Fruit fly (Drosophila melanogaster): Measurements from ENCODE around the gene Pp1-87B.

Gene Pp1-87B

DNA sequence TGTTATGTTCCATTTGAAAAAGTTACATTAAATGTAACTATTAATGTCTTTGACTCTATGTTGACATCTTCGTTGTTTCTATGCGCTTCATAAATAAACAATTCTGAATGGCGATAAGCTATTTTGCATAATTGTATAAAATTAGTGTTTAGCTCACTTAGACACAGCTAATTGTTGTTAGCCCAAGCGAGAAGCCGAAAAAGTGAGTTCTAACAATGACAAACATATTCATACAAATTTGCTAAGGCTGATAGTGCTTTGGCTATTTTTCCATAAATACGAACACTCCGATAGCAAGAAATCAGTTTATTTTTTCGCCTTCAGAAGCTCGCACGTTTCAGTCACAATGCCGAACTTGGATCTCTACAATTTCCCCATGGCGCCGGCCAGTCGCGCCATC lies 47.5 kb downstream of the Pp1-87B start, which contains the start of gene GstD7:
Gene GstD7 (plus strand): TSS at position 301 of the 400 bp plus-strand sequence.
- TF ChIP-seq ey (GFP tag; optimal IDR thresholded peaks at IDR 0.05) (no peak), br (GFP tag; optimal IDR thresholded peaks at IDR 0.05) (no peak), OdsH (GFP tag; optimal IDR thresholded peaks at IDR 0.05) (no peak), brk (GFP tag; optimal IDR thresholded peaks at IDR 0.05) (no peak), Hr83 (GFP tag; optimal IDR thresholded peaks at IDR 0.05; ENCODE audit: poor library complexity, severe bottlenecking) (no peak), CrebA (GFP tag; optimal IDR thresholded peaks at IDR 0.05; ENCODE audit: borderline replicate concordance) (no peak), dmrt93B (GFP tag; optimal IDR thresholded peaks at IDR 0.05) (no peak), Dif (GFP tag; optimal IDR thresholded peaks at IDR 0.05; ENCODE audit: partially characterized antibody) (no peak), rgr (GFP tag; optimal IDR thresholded peaks at IDR 0.05) (no peak), Myc (optimal IDR thresholded peaks at IDR 0.05) (no peak), fru (GFP tag; optimal IDR thresholded peaks at IDR 0.05) (no peak), lola (GFP tag; optimal IDR thresholded peaks at IDR 0.05) (no peak), CG32264 (GFP tag; optimal IDR thresholded peaks at IDR 0.05) (no peak), woc (GFP tag; optimal IDR thresholded peaks at IDR 0.05) (no peak), sv (GFP tag; optimal IDR thresholded peaks at IDR 0.05) (no peak)

DNA sequence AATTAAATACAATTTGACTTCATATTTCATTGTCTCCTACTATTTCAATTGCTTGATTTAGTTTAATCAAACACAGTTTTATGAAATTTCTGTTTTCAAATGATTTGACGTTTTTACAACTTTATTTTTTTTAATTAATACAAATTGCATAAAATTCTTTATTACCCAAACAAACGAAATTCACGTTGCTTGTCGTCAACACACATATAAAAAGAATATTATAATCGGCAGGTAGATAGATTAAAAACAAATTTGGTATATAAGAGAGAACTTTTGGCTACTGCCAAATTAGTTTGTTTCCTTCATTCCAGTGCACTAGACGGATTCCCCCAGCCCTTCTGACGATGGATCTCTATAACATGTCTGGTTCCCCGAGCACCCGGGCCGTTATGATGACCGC lies 48.9 kb downstream of the Pp1-87B start, which contains the start of gene GstD6:
Gene GstD6 (plus strand): TSS at position 301 of the 400 bp plus-strand sequence.
- TF ChIP-seq Dfd (GFP tag; optimal IDR thresholded peaks at IDR 0.05) (no peak), Rel (GFP tag; optimal IDR thresholded peaks at IDR 0.05) (no peak), Rel (tag; optimal IDR thresholded peaks at IDR 0.05) (no peak), jim (GFP tag; optimal IDR thresholded peaks at IDR 0.05) (no peak), brk (GFP tag; optimal IDR thresholded peaks at IDR 0.05) (no peak), Vsx2 (GFP tag; optimal IDR thresholded peaks at IDR 0.05; ENCODE audit: partially characterized antibody) (no peak), OdsH (GFP tag; optimal IDR thresholded peaks at IDR 0.05) (no peak), foxo (GFP tag; optimal IDR thresholded peaks at IDR 0.05) (no peak), sv (GFP tag; optimal IDR thresholded peaks at IDR 0.05) (no peak), Dif (GFP tag; optimal IDR thresholded peaks at IDR 0.05; ENCODE audit: partially characterized antibody) (no peak), Sp1 (GFP tag; optimal IDR thresholded peaks at IDR 0.05) (no peak), Hnf4 (GFP tag; optimal IDR thresholded peaks at IDR 0.05) (no peak), pan (optimal IDR thresholded peaks at IDR 0.05) (no peak), Jra (GFP tag; optimal IDR thresholded peaks at IDR 0.05) (no peak), HLH106 (tag; optimal IDR thresholded peaks at IDR 0.05) (no peak)

DNA sequence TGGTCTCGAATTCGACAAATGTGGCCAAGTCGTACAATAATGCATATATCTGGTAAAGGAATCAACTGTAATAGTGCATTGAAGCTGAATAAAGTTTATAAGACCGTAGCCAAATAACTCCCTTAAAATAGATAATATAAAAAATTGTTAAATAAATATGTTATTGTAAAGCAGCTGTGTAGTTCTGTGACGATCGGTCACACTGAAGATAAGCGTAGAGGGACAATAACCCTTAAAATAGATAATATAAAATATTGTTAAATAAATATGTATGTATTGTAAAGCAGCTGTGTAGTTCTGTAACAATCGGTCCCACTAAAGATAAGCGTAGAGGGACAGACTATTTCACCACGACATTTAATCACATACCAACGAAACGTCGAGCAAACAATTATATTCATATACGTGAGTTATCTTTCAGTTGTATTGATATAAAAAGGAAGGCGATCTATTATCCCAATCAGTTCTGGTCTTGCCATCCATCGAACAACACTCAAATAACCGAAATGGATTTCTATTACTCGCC lies 50.4 kb downstream of the Pp1-87B start, which contains the start of gene GstD5:
Gene GstD5 (plus strand): TSS at position 476 of the 526 bp plus-strand sequence.
- TF ChIP-seq fru (GFP tag; optimal IDR thresholded peaks at IDR 0.05) (no peak), brk (GFP tag; optimal IDR thresholded peaks at IDR 0.05) (no peak), CG9705 (GFP tag; optimal IDR thresholded peaks at IDR 0.05) (no peak), lola (GFP tag; optimal IDR thresholded peaks at IDR 0.05) (no peak), br (GFP tag; optimal IDR thresholded peaks at IDR 0.05) (no peak), dl (GFP tag; optimal IDR thresholded peaks at IDR 0.05; ENCODE audit: insufficient read depth in 1 of 2, partially characterized antibody in 2 of 2) (no peak), jim (GFP tag; optimal IDR thresholded peaks at IDR 0.05) (no peak), pan (optimal IDR thresholded peaks at IDR 0.05) (no peak), Hr78 (GFP tag; optimal IDR thresholded peaks at IDR 0.05) (no peak), Jra (GFP tag; optimal IDR thresholded peaks at IDR 0.05) (no peak), sv (GFP tag; optimal IDR thresholded peaks at IDR 0.05) (no peak), Myc (optimal IDR thresholded peaks at IDR 0.05) (no peak), Rel (GFP tag; optimal IDR thresholded peaks at IDR 0.05) (no peak), Rel (tag; optimal IDR thresholded peaks at IDR 0.05) (no peak), Dif (GFP tag; optimal IDR thresholded peaks at IDR 0.05; ENCODE audit: partially characterized antibody) (no peak)

- TF ChIP-seq br (GFP tag; optimal IDR thresholded peaks at IDR 0.05) = no peak
- TF ChIP-seq foxo (GFP tag; optimal IDR thresholded peaks at IDR 0.05) = no peak
- TF ChIP-seq fru (GFP tag; optimal IDR thresholded peaks at IDR 0.05) = no peak
- no peak for TF ChIP-seq Jra (GFP tag; optimal IDR thresholded peaks at IDR 0.05)
- no peak for TF ChIP-seq usp (GFP tag; optimal IDR thresholded peaks at IDR 0.05)
- no peak for TF ChIP-seq Hr83 (GFP tag; optimal IDR thresholded peaks at IDR 0.05; ENCODE audit: poor library complexity, severe bottlenecking)
- TF ChIP-seq N (GFP tag; optimal IDR thresholded peaks at IDR 0.05) = no peak
- TF ChIP-seq dmrt93B (GFP tag; optimal IDR thresholded peaks at IDR 0.05) = no peak
- TF ChIP-seq CG9705 (GFP tag; optimal IDR thresholded peaks at IDR 0.05) = no peak
- TF ChIP-seq Dif (GFP tag; optimal IDR thresholded peaks at IDR 0.05; ENCODE audit: partially characterized antibody) = no peak
- TF ChIP-seq OdsH (GFP tag; optimal IDR thresholded peaks at IDR 0.05) = no peak
- no peak for TF ChIP-seq Abd-B (GFP tag; optimal IDR thresholded peaks at IDR 0.05)
- no peak for TF ChIP-seq Mio (GFP tag; optimal IDR thresholded peaks at IDR 0.05)
- no peak for TF ChIP-seq Sp1 (GFP tag; optimal IDR thresholded peaks at IDR 0.05)
- no peak for TF ChIP-seq Vsx2 (GFP tag; optimal IDR thresholded peaks at IDR 0.05; ENCODE audit: partially characterized antibody)
- no peak for TF ChIP-seq brk (GFP tag; optimal IDR thresholded peaks at IDR 0.05)
- no peak for TF ChIP-seq sv (GFP tag; optimal IDR thresholded peaks at IDR 0.05)
- TF ChIP-seq ey (GFP tag; optimal IDR thresholded peaks at IDR 0.05) = no peak
Observed at dm6 chr3R:12373800-12374199, 51.9 kb downstream of the Pp1-87B start, which contains the start of gene GstD4. TSS of gene GstD4 (plus strand) at chr3R:12374100.
